Worm (Caenorhabditis elegans) whole organism, young adult: ENCODE measurements around the gene C04G2.5.

Experiments
- B0019.2 ChIP-seq: fragments of 200-800 bp; sonication (Bioruptor generic); conservative IDR thresholded peaks from 2 replicates; pipeline ENCODE4 v1.3.6; 2022; ENCODE audit warnings: missing genetic modification reagents, missing genetic modification characterization, missing compliant biosample characterization
- B0035.1 ChIP-seq: sonication (generic microtip); optimal IDR thresholded peaks from 2 replicates; lab custom pipeline; 2016; ENCODE audit warnings: missing genetic modification characterization, mild to moderate bottlenecking, missing compliant biosample characterization, missing genotype, missing genetic modification reagents
- B0261.1 ChIP-seq: sonication (generic microtip); optimal IDR thresholded peaks from 2 replicates; lab custom pipeline; 2016; ENCODE audit warnings: mild to moderate bottlenecking, missing genetic modification characterization, moderate library complexity, missing compliant biosample characterization
- C06A6.2 ChIP-seq: fragments of 200-800 bp; sonication (Bioruptor generic); conservative IDR thresholded peaks from 2 replicates; pipeline ENCODE4 v1.3.6; 2022; ENCODE audit warnings: missing genetic modification characterization, missing compliant biosample characterization
- F49E8.2 ChIP-seq: sonication (generic microtip); optimal IDR thresholded peaks from 3 replicates; lab custom pipeline; 2017; ENCODE audit warnings: missing genetic modification characterization, mild to moderate bottlenecking, missing compliant biosample characterization, antibody characterized with exemption, moderate library complexity; ENCODE audit not compliant: insufficient read depth
- F55B11.4 ChIP-seq: sonication (generic microtip); optimal IDR thresholded peaks from 2 replicates; lab custom pipeline; 2016; ENCODE audit warnings: missing compliant biosample characterization, missing genetic modification characterization, borderline replicate concordance; ENCODE audit not compliant: insufficient read depth
- F57A8.1 ChIP-seq: fragments of 200-800 bp; sonication (Bioruptor generic); optimal IDR thresholded peaks from 2 replicates; lab custom pipeline; 2018; ENCODE audit warnings: mild to moderate bottlenecking, missing genetic modification characterization, moderate library complexity, missing compliant biosample characterization
- F57C9.4 ChIP-seq: sonication (generic microtip); optimal IDR thresholded peaks from 2 replicates; lab custom pipeline; 2017; ENCODE audit warnings: mild to moderate bottlenecking, missing genetic modification characterization, missing compliant biosample characterization
- K11D2.4 ChIP-seq: fragments of 200-800 bp; sonication (Bioruptor generic); IDR thresholded peaks from 2 replicates; pipeline ENCODE4 v1.3.6; 2022; ENCODE audit warnings: missing genetic modification reagents, missing genetic modification characterization, missing compliant biosample characterization
- T26A5.8 ChIP-seq: sonication (generic microtip); optimal IDR thresholded peaks from 2 replicates; lab custom pipeline; 2016; ENCODE audit warnings: missing genetic modification characterization, missing compliant biosample characterization
- Y53G8AR.9 ChIP-seq: fragments of 200-800 bp; sonication (Bioruptor generic); conservative IDR thresholded peaks from 2 replicates; pipeline ENCODE4 v1.3.6; 2022; ENCODE audit warnings: missing genetic modification reagents, missing genetic modification characterization, missing compliant biosample characterization
- ZK185.1 ChIP-seq: sonication (generic microtip); optimal IDR thresholded peaks from 2 replicates; lab custom pipeline; 2016; ENCODE audit warnings: mild to moderate bottlenecking, missing genetic modification characterization, missing compliant biosample characterization; ENCODE audit not compliant: poor library complexity, severe bottlenecking
- attf-3 ChIP-seq: fragments of 200-800 bp; sonication (Bioruptor generic); conservative IDR thresholded peaks from 2 replicates; pipeline ENCODE4 v1.3.6; 2022; ENCODE audit warnings: missing genetic modification reagents, missing genetic modification characterization, missing compliant biosample characterization
- attf-5 ChIP-seq: fragments of 200-800 bp; sonication (Bioruptor generic); optimal IDR thresholded peaks from 2 replicates; lab custom pipeline; 2018; ENCODE audit warnings: mild to moderate bottlenecking, missing genetic modification characterization, missing compliant biosample characterization
- attf-6 ChIP-seq: fragments of 200-800 bp; sonication (Bioruptor generic); IDR thresholded peaks from 2 replicates; pipeline ENCODE4 v1.3.6; 2022; ENCODE audit warnings: missing genetic modification reagents, missing genetic modification characterization, missing compliant biosample characterization
- bed-1 ChIP-seq: fragments of 200-800 bp; sonication (Bioruptor generic); IDR thresholded peaks from 2 replicates; pipeline ENCODE4 v1.3.6; 2022; ENCODE audit warnings: missing genetic modification reagents, missing genetic modification characterization, missing compliant biosample characterization
- ccch-3 ChIP-seq: fragments of 200-800 bp; sonication (Bioruptor generic); optimal IDR thresholded peaks from 2 replicates; lab custom pipeline; 2018; ENCODE audit warnings: mild to moderate bottlenecking, missing genetic modification characterization, missing compliant biosample characterization
- cebp-1 ChIP-seq, 2 experiments: fragments of 200-800 bp in 1 of 2; sonication (Bioruptor generic) in 1 of 2; sonication (generic microtip) in 1 of 2; IDR thresholded peaks in 1 of 2; optimal IDR thresholded peaks in 1 of 2; 2 replicates each; pipeline versions ENCODE4 v1.3.6 to Lab custom; 2017 to 2022; ENCODE audit warnings: missing compliant biosample characterization in 2 of 2, missing genetic modification characterization in 2 of 2, mild to moderate bottlenecking in 1 of 2, missing genetic modification reagents in 1 of 2, moderate library complexity in 1 of 2
- egl-44 ChIP-seq: fragments of 200-800 bp; sonication (Bioruptor generic); IDR thresholded peaks from 2 replicates; pipeline ENCODE4 v1.3.6; 2022; ENCODE audit warnings: missing genetic modification reagents, missing genetic modification characterization, missing compliant biosample characterization
- egrh-3 ChIP-seq: fragments of 200-800 bp; sonication (Bioruptor generic); IDR thresholded peaks from 2 replicates; pipeline ENCODE4 v1.3.6; 2022; ENCODE audit warnings: missing genetic modification reagents, missing genetic modification characterization, missing compliant biosample characterization
- ets-4 ChIP-seq: fragments of 200-800 bp; sonication (Bioruptor generic); optimal IDR thresholded peaks from 2 replicates; lab custom pipeline; 2018; ENCODE audit warnings: mild to moderate bottlenecking, missing genetic modification characterization, missing compliant biosample characterization
- hmg-20 ChIP-seq: fragments of 200-800 bp; sonication (Bioruptor generic); IDR thresholded peaks from 2 replicates; pipeline ENCODE4 v1.3.6; 2022; ENCODE audit warnings: missing genetic modification reagents, missing genetic modification characterization, missing compliant biosample characterization
- hsf-1 ChIP-seq: fragments of 200-800 bp; sonication (Bioruptor generic); IDR thresholded peaks from 2 replicates; pipeline ENCODE4 v1.3.6; 2022; ENCODE audit warnings: missing genetic modification reagents, missing genetic modification characterization, missing compliant biosample characterization
- lag-1 ChIP-seq: fragments of 200-800 bp; sonication (Bioruptor generic); IDR thresholded peaks from 2 replicates; pipeline ENCODE4 v1.3.6; 2022; ENCODE audit warnings: missing genetic modification reagents, missing genetic modification characterization, missing compliant biosample characterization
- lin-26 ChIP-seq: fragments of 200-800 bp; sonication (Bioruptor generic); IDR thresholded peaks from 2 replicates; pipeline ENCODE4 v1.3.6; 2022; ENCODE audit warnings: missing genetic modification reagents, missing genetic modification characterization, missing compliant biosample characterization
- madf-8 ChIP-seq: fragments of 200-800 bp; sonication (Bioruptor generic); conservative IDR thresholded peaks from 2 replicates; pipeline ENCODE4 v1.3.6; 2022; ENCODE audit warnings: missing genetic modification reagents, missing genetic modification characterization, missing compliant biosample characterization
- mel-28 ChIP-seq: sonication (generic microtip); optimal IDR thresholded peaks from 2 replicates; lab custom pipeline; 2016; ENCODE audit warnings: borderline replicate concordance, mild to moderate bottlenecking, missing genetic modification characterization, missing compliant biosample characterization
- mxl-1 ChIP-seq: sonication (generic microtip); optimal IDR thresholded peaks from 2 replicates; lab custom pipeline; 2016; ENCODE audit warnings: missing genetic modification characterization, missing compliant biosample characterization
- rcor-1 ChIP-seq: fragments of 200-800 bp; sonication (Bioruptor generic); IDR thresholded peaks from 2 replicates; pipeline ENCODE4 v1.3.6; 2022; ENCODE audit warnings: missing genetic modification reagents, missing genetic modification characterization, missing compliant biosample characterization
- tbx-9 ChIP-seq: sonication (generic microtip); optimal IDR thresholded peaks from 2 replicates; lab custom pipeline; 2016; ENCODE audit warnings: borderline replicate concordance, missing genetic modification characterization, inconsistent platforms, missing compliant biosample characterization
- tlf-1 ChIP-seq: fragments of 200-800 bp; sonication (Bioruptor generic); optimal IDR thresholded peaks from 2 replicates; lab custom pipeline; 2018; ENCODE audit warnings: mild to moderate bottlenecking, missing genetic modification characterization, missing compliant biosample characterization
- zim-3 ChIP-seq: sonication (generic microtip); optimal IDR thresholded peaks from 2 replicates; lab custom pipeline; 2017; ENCODE audit warnings: mild to moderate bottlenecking, missing genetic modification characterization, moderate library complexity, missing compliant biosample characterization
- ztf-28 ChIP-seq: fragments of 200-800 bp; sonication (Bioruptor generic); IDR thresholded peaks from 2 replicates; pipeline ENCODE4 v1.3.6; 2022; ENCODE audit warnings: missing genetic modification reagents, missing genetic modification characterization, missing compliant biosample characterization

Gene C04G2.5

DNA sequence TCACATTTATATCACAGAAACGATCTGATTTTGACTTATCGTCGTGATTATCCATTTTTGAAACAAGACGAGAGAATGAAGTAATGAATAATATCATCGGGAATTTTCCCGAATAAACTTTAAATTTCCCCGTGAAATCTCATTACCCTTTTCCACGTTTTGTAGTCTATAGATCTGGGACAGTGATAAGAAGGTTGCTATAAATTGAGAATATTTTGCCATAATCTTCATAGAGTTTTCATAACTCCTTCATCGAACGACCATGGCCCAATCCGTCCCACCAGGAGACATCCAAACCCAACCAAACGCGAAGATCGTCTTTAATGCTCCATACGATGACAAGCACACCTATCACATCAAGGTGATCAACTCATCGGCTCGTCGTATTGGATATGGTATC, at the start of gene C04G2.5, which contains the start of gene msp-36:
Gene C04G2.5, minus strand, starts transcription at position 101 of the 400 bp plus-strand sequence.
Gene msp-36, plus strand, starts transcription at position 263 of the 400 bp plus-strand sequence.
- TF ChIP-seq Y53G8AR.9 (GFP tag; lab: Robert Waterston, UW) (no peak), F49E8.2 (tag; lab: Kevin White, UChicago) (no peak), bed-1 (GFP tag; lab: Robert Waterston, UW) (no peak), tlf-1 (no peak), lin-26 (GFP tag; lab: Robert Waterston, UW) (no peak), madf-8 (GFP tag; lab: Robert Waterston, UW) (no peak), hsf-1 (no peak), mel-28 (tag; lab: Kevin White, UChicago) (no peak)
- TF ChIP-seq, all 124 proteins: peak for 0

DNA sequence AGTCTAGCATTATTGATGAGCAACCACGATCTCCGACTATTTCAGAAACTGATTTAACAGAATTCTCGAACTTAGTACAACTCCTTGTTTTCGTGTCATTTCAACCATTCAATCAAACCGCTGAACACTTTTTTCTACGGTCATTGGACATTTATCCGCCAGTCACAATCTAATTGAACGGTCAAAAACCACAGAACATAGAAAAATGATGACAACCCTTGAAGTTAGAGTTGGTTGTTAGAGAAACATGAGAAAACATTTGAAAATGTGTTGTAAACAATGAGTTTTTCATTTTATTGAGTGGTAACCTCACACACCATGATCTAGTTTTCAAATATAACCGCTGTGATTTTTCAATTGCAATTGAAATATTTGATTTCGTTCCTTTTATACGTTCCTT, 49.4 kb upstream of the C04G2.5 start:
- TF ChIP-seq ccch-3 (no peak), F55B11.4 (tag; lab: Kevin White, UChicago) (no peak), ZK185.1 (no peak), mxl-1 (tag; lab: Kevin White, UChicago) (no peak), attf-6 (GFP tag; lab: Robert Waterston, UW) (no peak), rcor-1 (GFP tag; lab: Robert Waterston, UW) (no peak), attf-5 (GFP tag; lab: Kevin White, UChicago) (no peak), ets-4 (no peak), egl-44 (GFP tag; lab: Robert Waterston, UW) (no peak), zim-3 (tag; lab: Kevin White, UChicago) (no peak), C06A6.2 (GFP tag; lab: Robert Waterston, UW) (no peak), tlf-1 (no peak), F57A8.1 (GFP tag; lab: Kevin White, UChicago) (no peak)

DNA sequence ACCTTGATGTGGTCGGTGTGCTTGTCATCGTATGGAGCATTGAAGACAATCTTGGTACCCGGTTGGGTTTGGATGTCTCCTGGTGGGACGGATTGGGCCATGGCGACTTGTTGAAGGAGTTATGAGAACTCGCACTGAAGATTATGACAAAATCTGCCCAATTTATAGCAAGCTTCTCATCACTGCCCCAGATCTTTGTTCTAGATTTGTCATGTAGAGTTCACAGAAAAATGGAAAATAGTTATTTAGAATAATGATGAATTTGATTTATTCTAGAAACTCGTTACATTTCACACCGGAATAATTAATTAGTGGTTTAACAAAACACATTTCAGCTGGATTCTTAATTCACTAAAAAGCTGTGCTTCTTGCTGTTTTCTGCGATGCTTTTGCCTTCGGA, 48.6 kb upstream of the C04G2.5 start, which contains the start of gene msp-38:
Gene msp-38, minus strand, starts transcription at position 101 of the 400 bp plus-strand sequence.
- no peak for TF ChIP-seq ztf-28 (GFP tag; lab: Robert Waterston, UW)
- no peak for TF ChIP-seq B0261.1 (tag; lab: Kevin White, UChicago)
- TF ChIP-seq tbx-9 = no peak
- TF ChIP-seq lag-1 (GFP tag; lab: Robert Waterston, UW) = no peak
- TF ChIP-seq ets-4 = no peak
- TF ChIP-seq K11D2.4 (GFP tag; lab: Robert Waterston, UW) = no peak
- TF ChIP-seq T26A5.8 (tag; lab: Kevin White, UChicago) = no peak
- no peak for TF ChIP-seq hmg-20 (GFP tag; lab: Robert Waterston, UW)
- TF ChIP-seq egrh-3 (GFP tag; lab: Robert Waterston, UW) = no peak
- TF ChIP-seq, all 124 proteins: peak for 0

DNA sequence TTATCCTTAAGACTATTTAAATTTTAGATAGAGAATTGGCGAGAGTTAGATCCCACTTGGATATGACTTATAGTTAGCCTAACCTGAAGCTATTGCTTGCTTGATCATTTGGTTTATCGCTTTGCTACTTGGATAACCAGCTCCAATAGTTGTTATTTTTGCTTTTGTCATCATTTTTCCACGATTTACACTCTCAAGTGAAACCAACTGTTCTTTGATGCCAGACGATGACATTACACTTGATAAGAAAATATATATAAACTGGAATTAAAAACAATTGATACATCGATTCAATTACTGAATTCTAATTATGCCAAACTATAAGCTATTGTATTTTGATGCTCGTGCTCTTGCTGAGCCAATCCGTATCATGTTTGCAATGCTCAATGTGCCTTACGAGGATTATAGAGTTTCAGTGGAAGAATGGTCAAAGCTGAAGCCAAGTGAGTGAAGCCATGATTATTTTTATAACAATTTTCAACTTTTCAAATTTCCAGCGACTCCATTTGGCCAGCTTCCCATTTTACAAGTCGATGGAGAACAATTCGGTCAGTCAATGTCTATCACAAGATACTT, 46.9 kb upstream of the C04G2.5 start, which contains the start of the genes gst-2, gst-4 and dhs-12:
Gene gst-2, minus strand, starts transcription at position 132 of the 576 bp plus-strand sequence.
Gene gst-4, plus strand, starts transcription at position 296 of the 576 bp plus-strand sequence.
Gene dhs-12, plus strand, starts transcription at position 526 of the 576 bp plus-strand sequence.
- no peak for TF ChIP-seq cebp-1 (GFP tag; IDR thresholded peaks at IDR 0.05; lab: Robert Waterston, UW)
- no peak for TF ChIP-seq cebp-1 (tag; optimal IDR thresholded peaks at IDR 0.05; lab: Kevin White, UChicago)
- no peak for TF ChIP-seq F57C9.4 (tag; lab: Kevin White, UChicago)
- TF ChIP-seq B0035.1 (tag; lab: Kevin White, UChicago) = no peak
- no peak for TF ChIP-seq B0019.2 (GFP tag; lab: Robert Waterston, UW)
- TF ChIP-seq attf-3 (GFP tag; lab: Robert Waterston, UW) = no peak
- TF ChIP-seq tlf-1 = no peak
- no peak for TF ChIP-seq K11D2.4 (GFP tag; lab: Robert Waterston, UW)
- TF ChIP-seq hsf-1 = no peak
